Worm (Caenorhabditis elegans) whole organism, young adult: ENCODE measurements around the gene cyp-43A1.

Experiments used
- ama-1 ChIP-seq, 3 experiments: fragments of 150-350 bp in 1 of 3; sonication (generic microtip) in 2 of 3; optimal IDR thresholded peaks; 2 replicates each; lab custom pipeline; 2014 to 2018; ENCODE audit warnings: missing biosample characterization in 2 of 3, missing genetic modification characterization in 2 of 3, missing genetic modification reagents in 2 of 3
- nfya-1 ChIP-seq: sonication (generic microtip); optimal IDR thresholded peaks from 2 replicates; lab custom pipeline; 2017; ENCODE audit warnings: antibody characterized with exemption, missing compliant biosample characterization, missing genetic modification characterization, borderline replicate concordance; ENCODE audit not compliant: insufficient read depth
- nhr-80 ChIP-seq: sonication (generic microtip); optimal IDR thresholded peaks from 2 replicates; lab custom pipeline; 2016; ENCODE audit warnings: missing genetic modification characterization, missing compliant biosample characterization
- pha-4 ChIP-seq: fragments of 150-350 bp; sonication (generic microtip); optimal IDR thresholded peaks from 2 replicates; lab custom pipeline; 2014; ENCODE audit warnings: missing biosample characterization, missing genetic modification reagents, missing genetic modification characterization
- unc-62 ChIP-seq: fragments of 150-350 bp; optimal IDR thresholded peaks from 2 replicates; lab custom pipeline; 2014; ENCODE audit warnings: missing biosample characterization, missing genetic modification reagents, missing genetic modification characterization
- ztf-25 ChIP-seq: fragments of 200-800 bp; sonication (Bioruptor generic); IDR thresholded peaks from 2 replicates; pipeline ENCODE4 v1.3.6; 2022; ENCODE audit warnings: missing genetic modification reagents, missing genetic modification characterization, missing compliant biosample characterization

DNA sequence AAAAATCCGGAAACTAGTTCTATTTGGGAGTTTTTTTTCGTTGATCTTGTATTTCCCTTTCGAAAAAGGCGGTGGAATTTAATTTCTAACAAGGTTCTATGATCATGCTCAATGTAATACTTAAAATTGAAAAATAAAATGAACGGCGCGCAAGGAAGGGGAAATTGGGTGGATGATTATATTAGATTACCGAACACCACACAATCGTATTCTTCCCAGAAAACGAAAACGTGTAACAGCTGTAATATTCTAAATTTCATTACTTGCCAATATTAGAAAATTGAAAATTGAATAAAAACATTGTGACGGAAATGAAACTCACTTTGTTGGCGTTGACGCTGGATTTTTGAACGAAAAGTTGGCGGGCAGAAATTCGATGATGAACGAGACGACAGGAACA lies 9.4 kb downstream of the cyp-43A1 start:
- TF ChIP-seq unc-62 (no peak), nhr-80 (no peak), pha-4 (tag; lab: Kevin White, UChicago) (no peak), nfya-1 (no peak), ama-1 (optimal IDR thresholded peaks at IDR 0.05; lab: Kevin White, UChicago) (no peak), ama-1 (GFP tag; optimal IDR thresholded peaks at IDR 0.05; lab: Kevin White, UChicago) (no peak), ztf-25 (no peak)
